Worm (Caenorhabditis elegans): Measurements from ENCODE around the gene R02D5.24.
A peak's percentile ranks its signal among the peaks of the same experiment; 100 is the strongest.

Gene R02D5.24

ce11 chrV:14460122-14460521, 41.0 kb upstream of the R02D5.24 start:
- TF ChIP-seq dve-1 (tag; optimal IDR thresholded peaks at IDR 0.05) (no peak), gmeb-2 (tag; optimal IDR thresholded peaks at IDR 0.05) (no peak), npax-4 (tag; optimal IDR thresholded peaks at IDR 0.05) (no peak), ceh-45 (GFP tag; IDR thresholded peaks at IDR 0.05) (no peak), ceh-48 (tag; optimal IDR thresholded peaks at IDR 0.05) (no peak), ceh-6 (GFP tag; optimal IDR thresholded peaks at IDR 0.05) (no peak), pqm-1 (tag; optimal IDR thresholded peaks at IDR 0.05) (no peak), C08G9.2 (tag; optimal IDR thresholded peaks at IDR 0.05) (no peak), elt-4 (tag; optimal IDR thresholded peaks at IDR 0.05) (no peak), madf-2 (tag; optimal IDR thresholded peaks at IDR 0.05) (no peak), ceh-18 (tag; optimal IDR thresholded peaks at IDR 0.05) (no peak), Y22D7AL.16 (tag; optimal IDR thresholded peaks at IDR 0.05) (no peak), ceh-22 (tag; optimal IDR thresholded peaks at IDR 0.05) (no peak), lim-6 (tag; optimal IDR thresholded peaks at IDR 0.05) (no peak), ceh-24 (tag; optimal IDR thresholded peaks at IDR 0.05) (no peak), tbx-2 (tag; optimal IDR thresholded peaks at IDR 0.05) (no peak), ceh-30 (tag; optimal IDR thresholded peaks at IDR 0.05) (no peak), ets-4 (tag; optimal IDR thresholded peaks at IDR 0.05) (no peak), ceh-2 (tag; optimal IDR thresholded peaks at IDR 0.05) (no peak)

ce11 chrV:14460615-14461102, 40.5 kb upstream of the R02D5.24 start, which contains the start of gene F08H9.2:
F08H9.2 (plus strand) TSS chrV:14460665.
- TF ChIP-seq F13H6.1 (tag; optimal IDR thresholded peaks at IDR 0.05) (no peak), T23F11.4 (GFP tag; optimal IDR thresholded peaks at IDR 0.05) (no peak), ceh-6 (GFP tag; optimal IDR thresholded peaks at IDR 0.05) (no peak), eyg-1 (tag; optimal IDR thresholded peaks at IDR 0.05) (no peak), zip-5 (tag; optimal IDR thresholded peaks at IDR 0.05) (no peak), rnt-1 (tag; optimal IDR thresholded peaks at IDR 0.05) (no peak), K02D7.2 (tag; optimal IDR thresholded peaks at IDR 0.05) (no peak)

DNA sequence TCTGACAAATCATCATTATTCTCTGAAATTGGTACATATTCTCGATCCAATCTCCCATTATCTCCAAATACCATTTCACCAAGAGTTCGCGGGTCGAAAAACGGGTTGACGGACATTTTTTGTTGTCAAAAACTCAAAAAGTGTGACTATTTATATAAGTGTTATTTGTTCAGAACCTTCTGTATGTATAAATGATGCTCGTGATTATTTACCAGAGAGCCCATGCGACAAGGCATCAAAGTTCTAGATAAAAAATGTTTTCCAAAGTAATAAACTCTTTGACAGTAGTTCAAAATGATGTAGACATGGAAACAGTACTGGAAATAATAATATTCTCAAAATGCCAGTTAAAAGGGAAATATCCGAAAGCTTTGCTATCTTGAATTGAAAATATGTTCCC, 38.5 kb upstream of the R02D5.24 start:
- TF ChIP-seq unc-42 (tag; optimal IDR thresholded peaks at IDR 0.05) (no peak), nhr-11 (tag; optimal IDR thresholded peaks at IDR 0.05) (no peak), ref-2 (tag; optimal IDR thresholded peaks at IDR 0.05) (no peak), ceh-2 (tag; optimal IDR thresholded peaks at IDR 0.05) (no peak), hlh-6 (tag; optimal IDR thresholded peaks at IDR 0.05) (no peak), syd-9 (tag; optimal IDR thresholded peaks at IDR 0.05) (no peak), rnt-1 (tag; optimal IDR thresholded peaks at IDR 0.05) (no peak), sox-2 (GFP tag; IDR thresholded peaks at IDR 0.05) (no peak), hlh-30 (tag; optimal IDR thresholded peaks at IDR 0.05; ENCODE audit: insufficient read depth) (no peak)

- TF ChIP-seq ref-2 (tag; optimal IDR thresholded peaks at IDR 0.05) (peak; percentile 17), elt-2 (tag; optimal IDR thresholded peaks at IDR 0.05) (peak; percentile 2)
These were observed 38.1 kb upstream of the R02D5.24 start, which contains the start of gene F08H9.3 for ce11 chrV:14463087-14463486. F08H9.3 (minus strand) TSS chrV:14463338.

ce11 chrV:14464368-14464767, 36.8 kb upstream of the R02D5.24 start, which contains the start of gene F08H9.4:
F08H9.4 (minus strand) TSS chrV:14464428.
- TF ChIP-seq nfya-1 (tag; optimal IDR thresholded peaks at IDR 0.05) (no peak), lin-11 (tag; optimal IDR thresholded peaks at IDR 0.05) (no peak), unc-86 (tag; optimal IDR thresholded peaks at IDR 0.05) (no peak), pha-4 (tag; optimal IDR thresholded peaks at IDR 0.05) (no peak), sdc-2 (tag; optimal IDR thresholded peaks at IDR 0.05) (no peak), ztf-16 (tag; optimal IDR thresholded peaks at IDR 0.05) (no peak), elt-4 (tag; optimal IDR thresholded peaks at IDR 0.05) (no peak), ref-2 (tag; optimal IDR thresholded peaks at IDR 0.05) (no peak), tbx-2 (tag; optimal IDR thresholded peaks at IDR 0.05) (no peak), pha-2 (tag; optimal IDR thresholded peaks at IDR 0.05) (no peak)
